Fruit fly (Drosophila melanogaster) whole organism, pupa: ENCODE measurements around the gene Brd.
A peak's percentile ranks its signal among the peaks of the same experiment; 100 is the strongest.

Experiments used
- CG10348 ChIP-seq: fragments of 200-800 bp; sonication (Bioruptor generic); IDR thresholded peaks from 2 replicates; pipeline ENCODE4 v1.3.6; 2022; ENCODE audit warnings: missing biosample characterization, missing genetic modification characterization
- CG12605 ChIP-seq: fragments of 200-800 bp; sonication (Bioruptor generic); IDR thresholded peaks from 2 replicates; pipeline ENCODE4 v1.3.6; 2022; ENCODE audit warnings: missing biosample characterization, missing genetic modification characterization
- CG13204 ChIP-seq: fragments of 200-800 bp; sonication (Bioruptor generic); optimal IDR thresholded peaks from 2 replicates; lab custom pipeline; 2018; ENCODE audit warnings: missing biosample characterization, mild to moderate bottlenecking, missing genetic modification characterization, moderate library complexity
- CG14655 ChIP-seq: fragments of 200-800 bp; sonication (Bioruptor generic); optimal IDR thresholded peaks from 3 replicates; lab custom pipeline; 2017; ENCODE audit warnings: mild to moderate bottlenecking, missing biosample characterization, missing genetic modification reagents, missing genetic modification characterization
- CG15710 ChIP-seq: fragments of 200-800 bp; sonication (Bioruptor generic); optimal IDR thresholded peaks from 2 replicates; lab custom pipeline; 2018; ENCODE audit warnings: missing biosample characterization, mild to moderate bottlenecking, missing genetic modification characterization, moderate library complexity
- CG17806 ChIP-seq: fragments of 200-800 bp; sonication (Bioruptor generic); optimal IDR thresholded peaks from 2 replicates; lab custom pipeline; 2018; ENCODE audit warnings: missing biosample characterization, mild to moderate bottlenecking, missing genetic modification characterization, moderate library complexity
- CG32121 ChIP-seq: fragments of 200-800 bp; sonication (Bioruptor generic); IDR thresholded peaks from 2 replicates; pipeline ENCODE4 v1.3.6; 2022; ENCODE audit warnings: missing biosample characterization, missing genetic modification characterization
- CG34367 ChIP-seq: fragments of 200-800 bp; sonication (Bioruptor generic); optimal IDR thresholded peaks from 2 replicates; lab custom pipeline; 2018; ENCODE audit warnings: missing biosample characterization, mild to moderate bottlenecking, missing genetic modification characterization
- CG4496 ChIP-seq: fragments of 200-800 bp; sonication (Bioruptor generic); IDR thresholded peaks from 3 replicates; pipeline ENCODE4 v1.3.6; 2022; ENCODE audit warnings: missing biosample characterization, missing genetic modification characterization
- CG8159 ChIP-seq: fragments of 200-800 bp; sonication (Bioruptor generic); optimal IDR thresholded peaks from 3 replicates; lab custom pipeline; 2018; ENCODE audit warnings: missing biosample characterization, mild to moderate bottlenecking, missing genetic modification characterization, moderate library complexity
- CG8301 ChIP-seq: fragments of 200-800 bp; sonication (Bioruptor generic); optimal IDR thresholded peaks from 2 replicates; lab custom pipeline; 2018; ENCODE audit warnings: missing biosample characterization, mild to moderate bottlenecking, missing genetic modification characterization
- CG9948 ChIP-seq: fragments of 200-800 bp; sonication (Bioruptor generic); optimal IDR thresholded peaks from 2 replicates; lab custom pipeline; 2018; ENCODE audit warnings: missing biosample characterization, mild to moderate bottlenecking, missing genetic modification characterization, moderate library complexity
- D1 ChIP-seq: fragments of 200-800 bp; sonication (Bioruptor generic); optimal IDR thresholded peaks from 2 replicates; lab custom pipeline; 2018; ENCODE audit warnings: missing biosample characterization, mild to moderate bottlenecking, missing genetic modification characterization, moderate library complexity
- EcR ChIP-seq: fragments of 200-800 bp; sonication (Bioruptor generic); optimal IDR thresholded peaks from 3 replicates; lab custom pipeline; 2019; ENCODE audit warnings: missing biosample characterization, missing genetic modification characterization, mild to moderate bottlenecking, moderate library complexity, missing genetic modification reagents
- Ets98B ChIP-seq: fragments of 200-800 bp; sonication (Bioruptor generic); IDR thresholded peaks from 2 replicates; pipeline ENCODE4 v1.3.6; 2022; ENCODE audit warnings: missing biosample characterization, missing genetic modification characterization
- Pif1A ChIP-seq: fragments of 200-800 bp; sonication (Bioruptor generic); optimal IDR thresholded peaks from 3 replicates; lab custom pipeline; 2016; ENCODE audit warnings: missing biosample characterization, missing genetic modification characterization
- Pif1B ChIP-seq: fragments of 200-800 bp; sonication (Bioruptor generic); optimal IDR thresholded peaks from 3 replicates; lab custom pipeline; 2016; ENCODE audit warnings: missing biosample characterization, missing genetic modification characterization
- Snoo ChIP-seq: fragments of 200-800 bp; sonication (Bioruptor generic); optimal IDR thresholded peaks from 3 replicates; lab custom pipeline; 2017; ENCODE audit warnings: missing biosample characterization, mild to moderate bottlenecking, missing genetic modification characterization, inconsistent platforms
- fd96Ca ChIP-seq: fragments of 200-800 bp; sonication (Bioruptor generic); IDR thresholded peaks from 3 replicates; pipeline ENCODE4 v1.3.6; 2022; ENCODE audit warnings: missing biosample characterization, missing genetic modification characterization
- gl ChIP-seq: fragments of 200-800 bp; sonication (Bioruptor generic); optimal IDR thresholded peaks from 2 replicates; lab custom pipeline; 2018; ENCODE audit warnings: missing biosample characterization, mild to moderate bottlenecking, missing genetic modification characterization
- rn ChIP-seq: fragments of 200-800 bp; sonication (Bioruptor generic); IDR thresholded peaks from 2 replicates; pipeline ENCODE4 v1.3.6; 2022; ENCODE audit warnings: missing biosample characterization, missing genetic modification characterization

Gene Brd

dm6 chr3L:15005085-15005484 lies 32.6 kb downstream of the Brd start:
- TF ChIP-seq CG13204 (no peak), rn (GFP tag; lab: Robert Waterston, UW) (0 out of 2 replicates have a peak, but pooled peaks have one; percentile 40), CG15710 (tag; lab: Kevin White, UChicago) (peak; percentile 37), CG9948 (tag; lab: Kevin White, UChicago) (peak; percentile 61), Pif1A (peak; percentile 41), gl (tag; lab: Kevin White, UChicago) (no peak), CG10348 (GFP tag; lab: Robert Waterston, UW) (no peak), Snoo (no peak), CG34367 (tag; lab: Kevin White, UChicago) (peak; percentile 45), CG8301 (tag; lab: Kevin White, UChicago) (peak; percentile 54), CG32121 (peak; percentile 69), Pif1B (GFP tag; lab: Kevin White, UChicago) (no peak), D1 (tag; lab: Kevin White, UChicago) (no peak), Ets98B (GFP tag; lab: Robert Waterston, UW) (peak; percentile 79), fd96Ca (GFP tag; lab: Robert Waterston, UW) (peak; percentile 62; the same call in 2 of the 3 replicates), CG14655 (GFP tag; lab: Kevin White, UChicago) (no peak), CG17806 (tag; lab: Kevin White, UChicago) (peak; percentile 58), CG4496 (GFP tag; lab: Robert Waterston, UW) (peak; percentile 77; the same call in 2 of the 3 replicates), CG12605 (GFP tag; lab: Robert Waterston, UW) (peak; percentile 79), EcR (GFP tag; lab: Kevin White, UChicago) (no peak), CG8159 (tag; lab: Kevin White, UChicago) (peak; percentile 61)

- TF ChIP-seq CG8159 (tag; lab: Kevin White, UChicago) (peak; percentile 71), CG14655 (GFP tag; lab: Kevin White, UChicago) (peak; percentile 70), D1 (tag; lab: Kevin White, UChicago) (peak; percentile 0), Snoo (no peak), Pif1B (GFP tag; lab: Kevin White, UChicago) (peak; percentile 46), CG17806 (tag; lab: Kevin White, UChicago) (peak; percentile 59), CG34367 (tag; lab: Kevin White, UChicago) (peak; percentile 47), CG4496 (GFP tag; lab: Robert Waterston, UW) (no peak), CG8301 (tag; lab: Kevin White, UChicago) (peak; percentile 57), CG32121 (no peak), gl (tag; lab: Kevin White, UChicago) (no peak), CG9948 (tag; lab: Kevin White, UChicago) (peak; percentile 68), EcR (GFP tag; lab: Kevin White, UChicago) (no peak), rn (GFP tag; lab: Robert Waterston, UW) (no peak), CG15710 (tag; lab: Kevin White, UChicago) (peak; percentile 65), CG10348 (GFP tag; lab: Robert Waterston, UW) (no peak), Ets98B (GFP tag; lab: Robert Waterston, UW) (no peak), Pif1A (peak; percentile 49), CG13204 (no peak), CG12605 (GFP tag; lab: Robert Waterston, UW) (no peak), fd96Ca (GFP tag; lab: Robert Waterston, UW) (no peak)
These were observed 33.3 kb downstream of the Brd start for dm6 chr3L:15005774-15006173.

dm6 chr3L:15006825-15007224 lies 34.4 kb downstream of the Brd start:
- TF ChIP-seq Pif1A = peak; percentile 86
- peak; percentile 77 for TF ChIP-seq CG8159 (tag; lab: Kevin White, UChicago)
- TF ChIP-seq CG9948 (tag; lab: Kevin White, UChicago) = peak; percentile 69
- TF ChIP-seq CG15710 (tag; lab: Kevin White, UChicago) = peak; percentile 81
- TF ChIP-seq CG13204 = no peak
- 0 out of 3 replicates have a peak, but pooled peaks have one; percentile 48 for TF ChIP-seq fd96Ca (GFP tag; lab: Robert Waterston, UW)
- peak; percentile 62 for TF ChIP-seq CG34367 (tag; lab: Kevin White, UChicago)
- peak; percentile 95 for TF ChIP-seq CG4496 (GFP tag; lab: Robert Waterston, UW)
- peak; percentile 91 for TF ChIP-seq Ets98B (GFP tag; lab: Robert Waterston, UW)
- peak; percentile 53 for TF ChIP-seq Snoo
- TF ChIP-seq CG12605 (GFP tag; lab: Robert Waterston, UW) = peak; percentile 91
- no peak for TF ChIP-seq EcR (GFP tag; lab: Kevin White, UChicago)
- TF ChIP-seq CG17806 (tag; lab: Kevin White, UChicago) = peak; percentile 81
- peak; percentile 92 for TF ChIP-seq CG32121
- 0 out of 2 replicates have a peak, but pooled peaks have one; percentile 34 for TF ChIP-seq CG10348 (GFP tag; lab: Robert Waterston, UW)
- TF ChIP-seq rn (GFP tag; lab: Robert Waterston, UW) = peak; percentile 71
- peak; percentile 83 for TF ChIP-seq Pif1B (GFP tag; lab: Kevin White, UChicago)
- TF ChIP-seq CG14655 (GFP tag; lab: Kevin White, UChicago) = peak; percentile 83
- peak; percentile 63 for TF ChIP-seq D1 (tag; lab: Kevin White, UChicago)
- peak; percentile 85 for TF ChIP-seq CG8301 (tag; lab: Kevin White, UChicago)
- peak; percentile 44 for TF ChIP-seq gl (tag; lab: Kevin White, UChicago)
- TF ChIP-seq, all 21 proteins: peak for 19

dm6 chr3L:15007271-15007948 lies 34.9 kb downstream of the Brd start:
- TF ChIP-seq CG12605 (GFP tag; lab: Robert Waterston, UW) = 0 out of 2 replicates have a peak, but pooled peaks have one; percentile 18
- TF ChIP-seq CG15710 (tag; lab: Kevin White, UChicago) = peak; percentile 24
- peak; percentile 32; the same call in 1 of the 2 replicates for TF ChIP-seq CG32121
- TF ChIP-seq CG8301 (tag; lab: Kevin White, UChicago) = peak; percentile 20
- TF ChIP-seq CG34367 (tag; lab: Kevin White, UChicago) = peak; percentile 2
- TF ChIP-seq CG14655 (GFP tag; lab: Kevin White, UChicago) = peak; percentile 39
- no peak for TF ChIP-seq fd96Ca (GFP tag; lab: Robert Waterston, UW)
- TF ChIP-seq EcR (GFP tag; lab: Kevin White, UChicago) = no peak
- no peak for TF ChIP-seq Pif1B (GFP tag; lab: Kevin White, UChicago)
- TF ChIP-seq Pif1A = peak; percentile 37
- no peak for TF ChIP-seq rn (GFP tag; lab: Robert Waterston, UW)
- peak; percentile 46 for TF ChIP-seq CG9948 (tag; lab: Kevin White, UChicago)
- TF ChIP-seq Snoo = no peak
- peak; percentile 46 for TF ChIP-seq CG8159 (tag; lab: Kevin White, UChicago)
- no peak for TF ChIP-seq CG13204
- no peak for TF ChIP-seq D1 (tag; lab: Kevin White, UChicago)
- TF ChIP-seq CG4496 (GFP tag; lab: Robert Waterston, UW) = no peak
- TF ChIP-seq CG17806 (tag; lab: Kevin White, UChicago) = peak; percentile 39
- no peak for TF ChIP-seq CG10348 (GFP tag; lab: Robert Waterston, UW)
